Worm (Caenorhabditis elegans): ENCODE results near the gene F55G1.6.

The F55G1.6 gene

ce11 chrIV:7503322-7503721 lies 30.0 kb downstream of the F55G1.6 start, which contains the start of gene glt-6:
TSS of gene glt-6 (plus strand) at chrIV:7503622.
- TF ChIP-seq unc-62 (GFP tag; optimal IDR thresholded peaks at IDR 0.05), result no peak

DNA sequence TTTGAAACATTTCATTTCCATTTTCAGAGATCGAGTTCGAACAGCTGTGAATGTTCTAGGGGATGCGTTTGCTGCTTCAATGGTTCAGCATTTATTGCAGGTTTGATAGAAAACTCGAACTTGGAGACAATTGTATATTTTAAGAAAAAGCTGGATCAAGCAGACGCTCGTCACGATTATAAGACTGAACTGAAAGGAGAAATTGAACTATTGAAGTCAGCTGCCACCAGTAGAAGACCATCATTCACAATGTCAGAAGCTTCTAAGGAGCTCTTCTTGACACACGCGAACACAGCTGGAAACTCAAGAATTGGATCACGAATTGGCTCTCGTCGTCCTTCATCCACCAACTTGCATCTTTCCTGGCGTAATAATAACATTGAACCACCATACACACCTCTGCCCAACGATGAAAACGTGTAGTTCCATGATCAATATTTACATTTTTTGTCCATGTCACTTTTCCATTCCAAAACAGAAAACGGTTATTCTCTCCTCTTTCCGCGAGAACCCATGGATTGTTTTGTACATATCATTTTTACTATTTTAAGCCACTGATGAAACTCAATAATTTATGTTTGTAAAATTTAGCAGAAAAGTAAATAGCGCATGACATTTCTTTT lies 32.7 kb downstream of the F55G1.6 start:
- TF ChIP-seq unc-62 (GFP tag; optimal IDR thresholded peaks at IDR 0.05), result no peak

DNA sequence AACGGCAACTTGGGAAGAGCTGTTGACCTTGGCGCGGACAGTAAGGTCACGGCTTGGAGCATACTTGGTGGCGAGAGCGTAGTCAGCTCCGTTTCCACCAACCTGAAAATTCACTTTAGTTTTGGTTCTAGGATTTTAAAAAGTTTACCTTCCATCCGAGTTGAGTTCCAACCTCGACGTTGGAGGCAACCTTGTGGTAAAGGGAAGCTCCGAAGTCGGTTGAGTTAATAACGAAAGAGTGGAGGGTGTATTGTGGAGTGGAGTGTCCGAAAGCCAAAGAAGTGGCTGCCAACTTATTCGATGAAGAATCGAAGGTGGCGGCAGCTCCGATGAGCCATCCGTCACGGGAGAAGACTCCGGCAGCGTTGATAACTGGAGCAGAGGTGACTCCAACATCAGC lies 33.4 kb downstream of the F55G1.6 start:
- TF ChIP-seq unc-62 (GFP tag; optimal IDR thresholded peaks at IDR 0.05), result no peak

- no peak for TF ChIP-seq unc-62 (GFP tag; optimal IDR thresholded peaks at IDR 0.05)
These were observed 34.0 kb downstream of the F55G1.6 start for ce11 chrIV:7507305-7507704.

ce11 chrIV:7507841-7508509 lies 34.7 kb downstream of the F55G1.6 start, which contains the start of the genes vdac-1 and R05G6.5:
TSS of gene vdac-1 (minus strand) at chrIV:7507891.
TSS of gene R05G6.5 (plus strand) at chrIV:7508367.
- no peak for TF ChIP-seq unc-62 (GFP tag; optimal IDR thresholded peaks at IDR 0.05)

DNA sequence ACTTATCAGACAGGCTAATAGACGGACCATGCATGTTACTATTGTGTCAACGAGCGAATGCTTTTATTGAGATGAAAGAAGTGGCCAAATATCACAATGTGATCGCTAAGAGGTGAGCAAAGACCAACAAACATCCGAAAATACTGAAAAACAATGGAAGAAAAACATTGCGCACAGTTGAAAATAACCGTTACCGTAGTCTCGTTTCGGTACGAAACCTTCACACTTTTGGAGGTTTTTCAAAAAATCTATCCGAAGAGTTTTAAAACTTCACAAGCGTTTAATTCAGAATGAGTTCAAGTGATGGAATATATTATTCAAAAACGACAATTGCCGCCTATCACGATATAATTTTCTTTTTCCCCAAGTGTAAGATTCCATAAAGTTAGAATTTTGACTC lies 35.5 kb downstream of the F55G1.6 start:
- TF ChIP-seq unc-62 (GFP tag; optimal IDR thresholded peaks at IDR 0.05), result no peak

ce11 chrIV:7510829-7511228 lies 37.5 kb downstream of the F55G1.6 start:
- no peak for TF ChIP-seq unc-62 (GFP tag; optimal IDR thresholded peaks at IDR 0.05)

- no peak for TF ChIP-seq unc-62 (GFP tag; optimal IDR thresholded peaks at IDR 0.05)
These were observed 39.4 kb downstream of the F55G1.6 start, which contains the start of the genes plc-4 and R05G6.4 for ce11 chrIV:7512617-7513233. TSS of gene plc-4 (minus strand) at chrIV:7512667. TSS of gene R05G6.4 (plus strand) at chrIV:7513233.

DNA sequence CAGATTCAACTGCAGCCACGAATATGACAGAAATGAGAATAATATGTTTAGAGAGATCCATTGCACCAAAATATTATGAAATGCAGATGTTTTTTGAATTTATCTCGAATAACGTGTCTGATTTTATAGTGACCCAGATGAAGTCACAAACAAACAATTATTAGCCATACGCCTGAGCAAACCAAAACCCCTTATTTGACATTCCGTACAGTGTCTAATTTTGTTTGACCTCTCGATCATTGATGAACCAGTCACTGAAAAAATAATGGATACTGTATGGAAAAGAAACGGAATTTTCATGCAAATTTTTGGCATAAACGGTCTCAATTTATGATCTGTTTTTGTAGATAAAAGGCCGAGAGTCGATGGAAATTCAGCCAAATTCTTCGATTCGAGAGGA lies 42.9 kb downstream of the F55G1.6 start, which contains the start of the genes R05G6.9 and R05G6.3:
TSS of gene R05G6.9 (minus strand) at position 101 of the 400 bp plus-strand sequence.
TSS of gene R05G6.3 (plus strand) at position 386 of the 400 bp plus-strand sequence.
- TF ChIP-seq unc-62 (GFP tag; optimal IDR thresholded peaks at IDR 0.05), result no peak

ce11 chrIV:7520258-7520657 lies 46.9 kb downstream of the F55G1.6 start:
- no peak for TF ChIP-seq unc-62 (GFP tag; optimal IDR thresholded peaks at IDR 0.05)

DNA sequence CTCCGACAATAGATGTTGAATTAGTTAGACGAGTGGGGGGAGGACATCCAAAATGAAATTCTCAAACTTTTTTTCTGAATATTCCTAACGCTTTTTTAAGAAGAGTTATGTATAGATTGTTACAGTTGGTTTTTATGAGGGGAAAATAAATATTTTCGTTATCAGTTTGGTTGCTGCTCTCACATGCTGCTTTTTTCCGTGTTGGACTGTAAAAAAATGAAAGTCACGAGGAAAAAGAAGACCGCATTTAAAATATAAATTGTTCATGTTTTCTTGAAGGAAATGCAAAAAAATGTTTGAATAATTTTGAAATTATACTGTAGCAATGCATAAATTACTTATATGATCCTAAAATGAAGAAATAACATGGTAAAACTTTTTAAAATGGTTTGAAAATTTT lies 47.5 kb downstream of the F55G1.6 start:
- TF ChIP-seq unc-62 (GFP tag; optimal IDR thresholded peaks at IDR 0.05), result no peak

ce11 chrIV:7521591-7521990 lies 48.3 kb downstream of the F55G1.6 start:
- TF ChIP-seq unc-62 (GFP tag; optimal IDR thresholded peaks at IDR 0.05), result no peak

DNA sequence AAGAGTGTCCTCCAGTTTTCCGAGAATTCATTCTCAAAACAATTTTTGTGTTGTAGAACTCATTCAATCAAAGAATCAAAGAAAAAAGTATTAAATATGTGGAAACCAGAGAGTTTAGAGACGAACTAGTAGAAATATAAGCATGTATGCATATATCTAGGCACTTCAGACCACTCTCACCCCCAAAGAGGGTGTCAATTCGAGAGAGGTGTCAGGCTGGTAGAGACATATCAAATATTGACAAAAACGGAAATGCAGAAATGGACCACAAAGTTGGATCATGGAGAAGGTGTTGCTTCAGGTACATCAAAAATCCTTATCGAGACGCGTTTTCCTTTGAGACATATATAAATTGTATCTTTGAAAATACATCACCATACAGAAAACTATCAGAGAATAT lies 50.4 kb downstream of the F55G1.6 start:
- TF ChIP-seq unc-62 (GFP tag; optimal IDR thresholded peaks at IDR 0.05), result no peak

All from whole organism, dauer.